Fruit fly (Drosophila melanogaster): ENCODE measurements around the gene mys.

The mys gene

DNA sequence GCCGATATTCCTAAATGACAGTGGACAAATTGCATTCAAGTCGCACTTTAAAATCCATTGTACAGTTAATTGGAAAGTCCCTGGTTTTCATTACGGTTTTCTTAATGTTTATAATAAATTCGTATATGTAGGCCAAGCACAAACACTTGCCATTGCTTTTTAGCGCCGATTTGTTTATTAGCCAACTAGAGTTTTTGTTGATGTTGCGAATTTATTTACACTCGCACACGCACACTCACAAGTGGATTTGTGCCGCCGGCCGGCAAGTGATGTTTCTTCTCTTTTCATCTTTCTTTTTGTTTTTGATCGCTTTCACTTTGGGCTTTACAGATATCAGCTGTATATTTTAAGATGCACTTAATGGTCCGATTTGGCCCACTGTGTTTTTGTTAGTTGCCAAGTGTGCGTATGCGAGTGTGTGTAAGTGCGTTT is 4.1 kb upstream of the mys start (continued):
- TF ChIP-seq prd (optimal IDR thresholded peaks at IDR 0.05) (no peak), prd (GFP tag; IDR thresholded peaks at IDR 0.05) (peak; percentile 72), Kr (GFP tag; optimal IDR thresholded peaks at IDR 0.05) (no peak), CG2116 (GFP tag; optimal IDR thresholded peaks at IDR 0.05) (peak; percentile 34), CG7271 (tag; optimal IDR thresholded peaks at IDR 0.05) (no peak), gsb (GFP tag; IDR thresholded peaks at IDR 0.05) (0 out of 2 replicates have a peak, but pooled peaks have one; percentile 38), CG6765 (GFP tag; optimal IDR thresholded peaks at IDR 0.05) (peak; percentile 25), CG6254 (GFP tag; optimal IDR thresholded peaks at IDR 0.05) (no peak), Abd-B (GFP tag; optimal IDR thresholded peaks at IDR 0.05) (peak; percentile 77), CG9215 (GFP tag; IDR thresholded peaks at IDR 0.05) (peak; percentile 60), gfzf (GFP tag; optimal IDR thresholded peaks at IDR 0.05) (no peak), CG9727 (GFP tag; optimal IDR thresholded peaks at IDR 0.05) (peak; percentile 76), CG14965 (GFP tag; optimal IDR thresholded peaks at IDR 0.05; ENCODE audit: borderline replicate concordance) (no peak), CG3995 (GFP tag; optimal IDR thresholded peaks at IDR 0.05) (peak; percentile 9), run (tag; optimal IDR thresholded peaks at IDR 0.05) (no peak), CG10979 (tag; optimal IDR thresholded peaks at IDR 0.05) (peak; percentile 74), scrt (GFP tag; optimal IDR thresholded peaks at IDR 0.05) (peak; percentile 63), Hey (tag; optimal IDR thresholded peaks at IDR 0.05) (no peak), CG34422 (GFP tag; IDR thresholded peaks at IDR 0.05) (peak; percentile 61; the same call in 2 of the 3 replicates), pfk (GFP tag; optimal IDR thresholded peaks at IDR 0.05) (no peak), CG4730 (GFP tag; IDR thresholded peaks at IDR 0.05) (0 out of 2 replicates have a peak, but pooled peaks have one; percentile 40), Drgx (GFP tag; IDR thresholded peaks at IDR 0.05) (peak; percentile 47; the same call in 1 of the 2 replicates), pzg (GFP tag; optimal IDR thresholded peaks at IDR 0.05) (no peak), CG12219 (GFP tag; optimal IDR thresholded peaks at IDR 0.05) (peak; percentile 19), sd (tag; optimal IDR thresholded peaks at IDR 0.05) (no peak), Deaf1 (tag; optimal IDR thresholded peaks at IDR 0.05) (peak; percentile 34), so (GFP tag; IDR thresholded peaks at IDR 0.05) (peak; percentile 13; the same call in 1 of the 3 replicates), pb (GFP tag; optimal IDR thresholded peaks at IDR 0.05) (peak; percentile 76), Bdp1 (GFP tag; optimal IDR thresholded peaks at IDR 0.05) (peak; percentile 48), CG16863 (GFP tag; optimal IDR thresholded peaks at IDR 0.05) (peak; percentile 75), pnt (GFP tag; optimal IDR thresholded peaks at IDR 0.05) (peak; percentile 71), kah (GFP tag; optimal IDR thresholded peaks at IDR 0.05) (peak; percentile 7), Taf1 (GFP tag; IDR thresholded peaks at IDR 0.05) (no peak), lola (GFP tag; optimal IDR thresholded peaks at IDR 0.05) (peak in 1 of 3 experiments; percentile 76), CG2889 (GFP tag; IDR thresholded peaks at IDR 0.05) (0 out of 3 replicates have a peak, but pooled peaks have one; percentile 57), Eip74EF (GFP tag; optimal IDR thresholded peaks at IDR 0.05) (peak in 1 of 2 experiments; percentile 61), CG18619 (GFP tag; optimal IDR thresholded peaks at IDR 0.05) (peak; percentile 75), ase (GFP tag; IDR thresholded peaks at IDR 0.05) (no peak), fd3F (GFP tag; optimal IDR thresholded peaks at IDR 0.05) (peak; percentile 65), org-1 (GFP tag; optimal IDR thresholded peaks at IDR 0.05) (peak; percentile 76), Gug (GFP tag; IDR thresholded peaks at IDR 0.05) (peak; percentile 43; the same call in 2 of the 4 replicates), CG2875 (GFP tag; optimal IDR thresholded peaks at IDR 0.05) (peak; percentile 29), Elba2 (GFP tag; optimal IDR thresholded peaks at IDR 0.05) (no peak), HmgD (GFP tag; optimal IDR thresholded peaks at IDR 0.05) (peak; percentile 59), Poxn (GFP tag; IDR thresholded peaks at IDR 0.05) (no peak), eve (GFP tag; optimal IDR thresholded peaks at IDR 0.05) (peak in 1 of 2 experiments; percentile 85), amos (GFP tag; IDR thresholded peaks at IDR 0.05; ENCODE audit: partially characterized antibody) (no peak), Lhr (GFP tag; optimal IDR thresholded peaks at IDR 0.05) (no peak), eyg (GFP tag; optimal IDR thresholded peaks at IDR 0.05) (peak; percentile 52), CG31441 (GFP tag; IDR thresholded peaks at IDR 0.05) (peak; percentile 75)
